Fruit fly (Drosophila melanogaster) S2 (cell line): ENCODE measurements around the gene Vps4.

Experiments
- CG8478 ChIP-seq: fragments of >200 bp; optimal IDR thresholded peaks from 2 replicates; lab custom pipeline; 2018
- CTCF ChIP-seq, 2 experiments: fragments of >200 bp; optimal IDR thresholded peaks; 2 replicates each; lab custom pipeline; 2018

Gene Vps4

dm6 chrX:17907184-17908006 is at the start of gene Vps4, which contains the start of gene CG7772:
Gene Vps4, plus strand, starts transcription at chrX:17907692.
Gene CG7772, minus strand, starts transcription at chrX:17907261.
- TF ChIP-seq CTCF (optimal IDR thresholded peaks at IDR 0.05; lab: Kevin White, UChicago) = no peak
- TF ChIP-seq CG8478 (lab: Kevin White, UChicago) = no peak

dm6 chrX:17857809-17858208 is 49.7 kb upstream of the Vps4 start:
- TF ChIP-seq CTCF (optimal IDR thresholded peaks at IDR 0.05; lab: Kevin White, UChicago) = no peak
- no peak for TF ChIP-seq CG8478 (lab: Kevin White, UChicago)

dm6 chrX:17860711-17861110 is 46.8 kb upstream of the Vps4 start, which contains the start of the genes Arp8 and CG6769:
Gene Arp8, minus strand, starts transcription at chrX:17860800.
Gene CG6769, plus strand, starts transcription at chrX:17861002.
- no peak for TF ChIP-seq CTCF (optimal IDR thresholded peaks at IDR 0.05; lab: Kevin White, UChicago)
- no peak for TF ChIP-seq CG8478 (lab: Kevin White, UChicago)

- TF ChIP-seq CG8478 (lab: Kevin White, UChicago) (no peak), CTCF (optimal IDR thresholded peaks at IDR 0.05; lab: Kevin White, UChicago) (no peak)
Observed at dm6 chrX:17865103-17865502, 42.4 kb upstream of the Vps4 start.

dm6 chrX:17870614-17871394 is 36.7 kb upstream of the Vps4 start:
- peak in 1 of 2 experiments; percentile 65 for TF ChIP-seq CTCF (optimal IDR thresholded peaks at IDR 0.05; lab: Kevin White, UChicago)
- TF ChIP-seq CG8478 (lab: Kevin White, UChicago) = no peak

dm6 chrX:17872310-17872709 is 35.2 kb upstream of the Vps4 start:
- no peak for TF ChIP-seq CG8478 (lab: Kevin White, UChicago)
- no peak for TF ChIP-seq CTCF (optimal IDR thresholded peaks at IDR 0.05; lab: Kevin White, UChicago)

- TF ChIP-seq CG8478 (lab: Kevin White, UChicago) = no peak
- TF ChIP-seq CTCF (optimal IDR thresholded peaks at IDR 0.05; lab: Kevin White, UChicago) = no peak
Observed at dm6 chrX:17873329-17873728, 34.2 kb upstream of the Vps4 start.

- TF ChIP-seq CTCF (optimal IDR thresholded peaks at IDR 0.05; lab: Kevin White, UChicago) = no peak
- TF ChIP-seq CG8478 (lab: Kevin White, UChicago) = no peak
Observed at dm6 chrX:17875014-17875589, 32.4 kb upstream of the Vps4 start.

- TF ChIP-seq CTCF (optimal IDR thresholded peaks at IDR 0.05; lab: Kevin White, UChicago) (no peak), CG8478 (lab: Kevin White, UChicago) (no peak)
Observed at dm6 chrX:17875695-17876094, 31.8 kb upstream of the Vps4 start.

dm6 chrX:17876518-17876917 is 31.0 kb upstream of the Vps4 start:
- TF ChIP-seq CTCF (optimal IDR thresholded peaks at IDR 0.05; lab: Kevin White, UChicago) = no peak
- TF ChIP-seq CG8478 (lab: Kevin White, UChicago) = no peak

- no peak for TF ChIP-seq CTCF (optimal IDR thresholded peaks at IDR 0.05; lab: Kevin White, UChicago)
- no peak for TF ChIP-seq CG8478 (lab: Kevin White, UChicago)
Observed at dm6 chrX:17877974-17878373, 29.5 kb upstream of the Vps4 start.

dm6 chrX:17878632-17879033 is 28.9 kb upstream of the Vps4 start:
- no peak for TF ChIP-seq CTCF (optimal IDR thresholded peaks at IDR 0.05; lab: Kevin White, UChicago)
- TF ChIP-seq CG8478 (lab: Kevin White, UChicago) = no peak

- TF ChIP-seq CG8478 (lab: Kevin White, UChicago) (no peak), CTCF (optimal IDR thresholded peaks at IDR 0.05; lab: Kevin White, UChicago) (no peak)
Observed at dm6 chrX:17879211-17879897, 28.1 kb upstream of the Vps4 start.

- TF ChIP-seq CTCF (optimal IDR thresholded peaks at IDR 0.05; lab: Kevin White, UChicago) = no peak
- TF ChIP-seq CG8478 (lab: Kevin White, UChicago) = no peak
Observed at dm6 chrX:17880269-17880889, 27.1 kb upstream of the Vps4 start.
